Fruit fly (Drosophila melanogaster): ENCODE data around the gene Unc-76.

DNA sequence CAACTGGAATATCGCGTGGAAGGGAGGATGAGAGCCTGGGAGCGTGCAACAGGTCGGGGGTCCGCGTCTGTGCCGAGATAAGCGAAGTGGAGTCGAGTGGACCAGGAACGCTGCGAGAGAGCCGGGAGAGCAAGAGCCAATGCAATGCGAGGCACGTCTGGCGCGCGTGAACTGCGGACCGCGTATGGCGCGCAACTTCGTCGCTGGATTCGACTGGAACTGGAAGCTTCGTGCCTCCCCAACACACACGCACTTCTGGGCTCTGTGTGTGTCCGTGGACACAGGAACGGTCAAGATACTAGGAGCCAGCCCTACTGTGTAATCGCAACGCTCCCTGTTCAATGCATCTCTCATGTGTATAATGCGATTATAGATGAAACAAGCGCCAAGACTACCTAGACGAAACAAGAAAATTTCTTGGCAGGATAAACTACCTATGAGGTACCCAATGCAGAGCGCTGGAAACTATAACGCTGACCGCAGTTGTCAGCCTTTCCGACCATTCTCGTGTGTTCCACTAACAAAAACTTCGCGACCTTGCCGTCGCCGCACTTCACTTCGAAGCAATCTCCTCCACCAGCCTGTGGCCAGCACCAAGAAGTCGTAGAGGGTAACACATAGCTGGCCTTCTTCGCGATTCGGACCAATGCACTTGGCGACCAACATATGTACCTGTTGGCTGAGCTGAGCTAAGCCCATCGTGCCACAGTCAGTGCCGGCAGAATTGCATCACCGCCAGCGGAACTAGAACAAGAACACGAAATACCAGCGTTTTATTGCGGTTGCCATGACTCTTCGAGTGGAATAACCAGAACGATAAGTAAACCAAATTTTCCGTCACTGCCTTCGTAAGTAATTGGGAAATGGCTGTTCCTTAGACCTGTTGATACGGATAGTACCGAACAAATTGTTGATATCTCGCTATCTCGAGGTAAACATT lies 8.3 kb upstream of the Unc-76 start, which contains the start of gene Rtca:
- no peak for TF ChIP-seq Jra (GFP tag; optimal IDR thresholded peaks at IDR 0.05)
- TF ChIP-seq Rel (GFP tag; optimal IDR thresholded peaks at IDR 0.05) = peak; percentile 38
- peak; percentile 54 for TF ChIP-seq Rel (tag; optimal IDR thresholded peaks at IDR 0.05)
- TF ChIP-seq sage (GFP tag; optimal IDR thresholded peaks at IDR 0.05) = no peak
- TF ChIP-seq CG32264 (GFP tag; optimal IDR thresholded peaks at IDR 0.05) = peak; percentile 58
- TF ChIP-seq Hr78 (GFP tag; optimal IDR thresholded peaks at IDR 0.05) = no peak
- no peak for TF ChIP-seq lola (GFP tag; optimal IDR thresholded peaks at IDR 0.05)
